Fruit fly (Drosophila melanogaster) whole organism, prepupa: Measurements from ENCODE around the gene Cyp313a3.

ENCODE experiments used
- Blimp-1 ChIP-seq: fragments of 200-800 bp; sonication (Bioruptor generic); optimal IDR thresholded peaks from 3 replicates; lab custom pipeline; 2017; ENCODE audit warnings: missing biosample characterization, missing genetic modification characterization, mild to moderate bottlenecking, moderate library complexity, missing genetic modification reagents
- CG11294 ChIP-seq: fragments of 200-800 bp; sonication (Bioruptor generic); IDR thresholded peaks from 2 replicates; pipeline ENCODE4 v1.3.6; 2022; ENCODE audit warnings: missing biosample characterization, missing genetic modification characterization
- CG11902 ChIP-seq: fragments of 200-800 bp; sonication (Bioruptor generic); optimal IDR thresholded peaks from 3 replicates; lab custom pipeline; 2016; ENCODE audit warnings: missing biosample characterization, missing genetic modification characterization
- CG15336 ChIP-seq: fragments of 200-800 bp; sonication (Bioruptor generic); IDR thresholded peaks from 2 replicates; pipeline ENCODE4 v1.3.6; 2022; ENCODE audit warnings: missing biosample characterization, missing genetic modification characterization
- CG3032 ChIP-seq: fragments of 200-800 bp; optimal IDR thresholded peaks from 2 replicates; lab custom pipeline; 2019; ENCODE audit warnings: missing biosample characterization, mild to moderate bottlenecking, missing genetic modification characterization, moderate library complexity
- CG31627 ChIP-seq: fragments of 200-800 bp; sonication (Bioruptor generic); optimal IDR thresholded peaks from 3 replicates; lab custom pipeline; 2016; ENCODE audit warnings: missing biosample characterization, missing genetic modification characterization
- CG34406 ChIP-seq: fragments of 200-800 bp; sonication (Bioruptor generic); optimal IDR thresholded peaks from 3 replicates; lab custom pipeline; 2016; ENCODE audit warnings: missing biosample characterization, missing genetic modification characterization
- CG6276 ChIP-seq: fragments of 200-800 bp; sonication (Bioruptor generic); optimal IDR thresholded peaks from 2 replicates; lab custom pipeline; 2017; ENCODE audit warnings: missing biosample characterization, mild to moderate bottlenecking, missing genetic modification characterization
- CG6792 ChIP-seq: fragments of 200-800 bp; sonication (Bioruptor generic); optimal IDR thresholded peaks from 3 replicates; lab custom pipeline; 2016; ENCODE audit warnings: missing biosample characterization, missing genetic modification characterization
- CG6808 ChIP-seq: fragments of 200-800 bp; sonication (Bioruptor generic); optimal IDR thresholded peaks from 3 replicates; lab custom pipeline; 2017; ENCODE audit warnings: missing biosample characterization, missing genetic modification characterization, mild to moderate bottlenecking, moderate library complexity, missing genetic modification reagents
- CG7368 ChIP-seq: fragments of 200-800 bp; sonication (Bioruptor generic); optimal IDR thresholded peaks from 3 replicates; lab custom pipeline; 2016; ENCODE audit warnings: missing biosample characterization, missing genetic modification characterization
- CG8119 ChIP-seq: fragments of 200-800 bp; sonication (Bioruptor generic); IDR thresholded peaks from 3 replicates; pipeline ENCODE4 v1.3.6; 2022; ENCODE audit warnings: missing biosample characterization, missing genetic modification characterization
- CG8319 ChIP-seq: fragments of 200-800 bp; sonication (Bioruptor generic); optimal IDR thresholded peaks from 3 replicates; lab custom pipeline; 2016; ENCODE audit warnings: missing biosample characterization, missing genetic modification characterization
- CG8632 ChIP-seq: fragments of 200-800 bp; sonication (Bioruptor generic); optimal IDR thresholded peaks from 3 replicates; lab custom pipeline; 2016; ENCODE audit warnings: missing biosample characterization, missing genetic modification characterization
- Eip75B ChIP-seq: fragments of 200-800 bp; sonication (Bioruptor generic); optimal IDR thresholded peaks from 3 replicates; lab custom pipeline; 2016; ENCODE audit warnings: missing biosample characterization, missing genetic modification characterization
- Eip78C ChIP-seq: fragments of 200-800 bp; sonication (Bioruptor generic); peaks from one replicate; lab custom pipeline; 2016; ENCODE audit warnings: missing biosample characterization, missing genetic modification characterization
- Eip93F ChIP-seq: fragments of 200-800 bp; sonication (Bioruptor generic); optimal IDR thresholded peaks from 2 replicates; lab custom pipeline; 2016; ENCODE audit warnings: missing biosample characterization, mild to moderate bottlenecking, missing genetic modification characterization
- Hr4 ChIP-seq: fragments of 200-800 bp; sonication (Bioruptor generic); optimal IDR thresholded peaks from 3 replicates; lab custom pipeline; 2016; ENCODE audit warnings: missing biosample characterization, missing genetic modification characterization
- Smox ChIP-seq: fragments of 200-800 bp; sonication (Bioruptor generic); optimal IDR thresholded peaks from 3 replicates; lab custom pipeline; 2016; ENCODE audit warnings: missing biosample characterization, missing genetic modification characterization
- Sox102F ChIP-seq: fragments of 200-800 bp; sonication (Bioruptor generic); optimal IDR thresholded peaks from 2 replicates; lab custom pipeline; 2016; ENCODE audit warnings: missing biosample characterization, mild to moderate bottlenecking, missing genetic modification characterization
- cyc ChIP-seq: fragments of 200-800 bp; sonication (Bioruptor generic); optimal IDR thresholded peaks from 3 replicates; lab custom pipeline; 2016; ENCODE audit warnings: missing biosample characterization, missing genetic modification characterization
- dac ChIP-seq: fragments of 200-800 bp; sonication (Bioruptor generic); optimal IDR thresholded peaks from 2 replicates; lab custom pipeline; 2017; ENCODE audit warnings: missing biosample characterization, mild to moderate bottlenecking, missing genetic modification characterization
- fd59A ChIP-seq: fragments of 200-800 bp; sonication (Bioruptor generic); optimal IDR thresholded peaks from 2 replicates; lab custom pipeline; 2017; ENCODE audit warnings: missing biosample characterization, mild to moderate bottlenecking, missing genetic modification characterization, missing genetic modification reagents
- fd85E ChIP-seq: fragments of 200-800 bp; sonication (Bioruptor generic); optimal IDR thresholded peaks from 3 replicates; lab custom pipeline; 2016; ENCODE audit warnings: missing biosample characterization, missing genetic modification characterization
- fkh ChIP-seq: fragments of 200-800 bp; sonication (Bioruptor generic); optimal IDR thresholded peaks from 3 replicates; lab custom pipeline; 2017; ENCODE audit warnings: missing biosample characterization, mild to moderate bottlenecking, missing genetic modification characterization, moderate library complexity
- lz ChIP-seq: fragments of 200-800 bp; sonication (Bioruptor generic); optimal IDR thresholded peaks from 3 replicates; lab custom pipeline; 2016; ENCODE audit warnings: missing biosample characterization, missing genetic modification characterization
- pdm3 ChIP-seq: fragments of 200-800 bp; sonication (Bioruptor generic); optimal IDR thresholded peaks from 3 replicates; lab custom pipeline; 2016; ENCODE audit warnings: missing biosample characterization, missing genetic modification characterization
- spab ChIP-seq: fragments of 200-800 bp; sonication (Bioruptor generic); optimal IDR thresholded peaks from 2 replicates; lab custom pipeline; 2017; ENCODE audit warnings: missing biosample characterization, mild to moderate bottlenecking, missing genetic modification characterization, missing genetic modification reagents
- svp ChIP-seq: fragments of 200-800 bp; sonication (Bioruptor generic); peaks from one replicate; lab custom pipeline; 2016; ENCODE audit warnings: missing biosample characterization, missing genetic modification characterization
- topi ChIP-seq: fragments of 200-800 bp; sonication (Bioruptor generic); optimal IDR thresholded peaks from 3 replicates; lab custom pipeline; 2016; ENCODE audit warnings: missing biosample characterization, missing genetic modification characterization
- vri ChIP-seq: fragments of 200-800 bp; sonication (Bioruptor generic); optimal IDR thresholded peaks from 3 replicates; lab custom pipeline; 2016; ENCODE audit warnings: missing biosample characterization, mild to moderate bottlenecking, missing genetic modification characterization

The Cyp313a3 gene

DNA sequence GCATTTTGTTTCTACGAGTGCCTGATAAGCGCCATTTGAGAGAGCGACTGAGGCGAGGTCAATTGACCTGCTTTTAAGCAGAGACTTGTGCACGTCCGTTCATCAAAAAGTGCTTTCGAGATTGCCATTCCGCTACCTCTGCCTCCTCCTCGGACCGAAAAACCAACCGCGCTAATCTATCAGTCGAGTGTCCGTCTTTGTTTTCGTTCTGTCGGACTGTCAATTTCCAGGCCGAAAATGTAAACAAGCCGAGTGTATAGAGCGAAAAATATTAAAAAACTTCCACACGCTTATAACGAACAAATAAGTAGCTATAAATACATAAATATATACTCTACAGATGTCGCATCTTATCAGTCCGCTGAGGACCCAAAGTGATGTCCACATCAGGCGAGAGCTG lies 19.9 kb upstream of the Cyp313a3 start:
- TF ChIP-seq Eip78C (GFP tag; lab: Kevin White, UChicago), result peak; percentile 58
- TF ChIP-seq dac, result no peak
- peak; percentile 100 for TF ChIP-seq svp (GFP tag; lab: Kevin White, UChicago)
- no peak for TF ChIP-seq cyc (GFP tag; lab: Kevin White, UChicago)
- TF ChIP-seq, all 60 proteins: peak for 2

DNA sequence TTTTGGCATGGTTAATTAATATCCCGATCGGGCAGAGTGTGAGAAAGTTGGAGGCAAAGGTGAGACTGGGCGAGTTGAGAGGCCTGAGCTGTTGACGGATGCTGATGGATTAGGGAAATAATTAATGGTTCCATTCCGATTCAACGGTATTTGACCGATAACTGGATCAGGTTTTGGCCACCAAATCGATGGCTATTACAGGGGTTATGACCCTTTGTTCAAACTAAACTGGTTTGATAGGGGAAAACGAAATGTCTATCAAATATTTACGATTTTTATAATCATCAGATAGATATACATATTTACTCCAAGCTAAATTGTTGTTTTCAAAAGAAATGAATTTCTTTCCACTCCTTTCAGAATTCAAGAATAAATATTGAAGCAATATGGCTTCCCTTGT lies 19.4 kb upstream of the Cyp313a3 start, which contains the start of the genes CG44037 and svp:
Gene CG44037 (plus strand): TSS at position 301 of the 400 bp plus-strand sequence.
Gene svp (plus strand): TSS at position 301 of the 400 bp plus-strand sequence.
- TF ChIP-seq pdm3 (no peak), dac (no peak)

DNA sequence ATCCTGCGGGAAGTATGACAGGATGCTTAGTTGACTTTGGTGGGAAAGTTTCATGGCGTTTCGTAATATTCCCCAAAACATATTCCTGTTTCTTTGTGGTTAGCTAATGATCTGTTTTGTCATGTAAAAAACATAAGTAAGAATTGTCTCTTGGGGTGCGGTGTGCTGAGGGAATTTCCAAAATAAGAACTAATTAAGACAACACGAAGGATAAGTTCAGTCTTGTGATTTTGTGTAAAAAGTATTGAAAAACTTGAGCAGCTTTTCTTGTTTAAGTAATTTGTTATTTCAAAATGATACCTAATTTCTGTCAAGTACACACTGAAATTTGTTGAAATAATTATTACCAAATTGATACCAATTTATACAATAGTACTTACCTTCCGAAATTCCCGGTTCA lies 14.8 kb upstream of the Cyp313a3 start, which contains the start of gene CG3942:
Gene CG3942 (plus strand): TSS at position 301 of the 400 bp plus-strand sequence.
- no peak for TF ChIP-seq Hr4
- no peak for TF ChIP-seq Smox (GFP tag; lab: Kevin White, UChicago)
- no peak for TF ChIP-seq CG6792 (GFP tag; lab: Kevin White, UChicago)
- no peak for TF ChIP-seq cyc (GFP tag; lab: Kevin White, UChicago)
- TF ChIP-seq CG15336 (GFP tag; lab: Robert Waterston, UW), result no peak
- no peak for TF ChIP-seq CG3032
- TF ChIP-seq, all 60 proteins: peak for 0

DNA sequence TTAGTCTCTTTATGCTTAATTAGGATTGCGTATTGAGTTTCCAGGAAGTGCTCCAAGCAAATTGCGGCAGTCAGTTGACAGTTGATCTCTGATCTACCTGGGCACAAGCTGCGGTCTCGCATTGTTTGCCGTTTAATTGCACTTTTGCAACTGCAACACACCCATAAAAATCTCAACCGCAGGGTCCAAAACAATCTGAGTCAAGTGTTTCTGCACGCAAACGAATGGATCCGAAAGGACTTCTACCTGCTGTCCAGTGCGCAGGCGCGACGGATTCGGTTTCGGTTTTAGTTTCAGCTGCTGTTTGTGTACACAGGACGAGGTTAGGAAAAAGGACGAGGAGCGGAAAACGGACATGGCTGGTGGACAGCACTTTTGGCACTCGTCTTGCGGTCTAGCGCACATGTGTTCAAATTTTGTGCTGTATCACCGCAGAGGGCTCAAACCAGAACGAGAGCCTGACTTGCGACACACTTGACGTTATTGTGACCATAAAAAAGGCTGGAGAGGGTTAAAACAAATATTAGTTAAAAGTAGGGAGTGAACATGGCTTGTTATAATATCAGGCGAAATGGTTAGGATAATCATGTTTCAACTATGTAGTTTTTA lies 13.5 kb upstream of the Cyp313a3 start:
- TF ChIP-seq fkh (GFP tag; lab: Kevin White, UChicago) (no peak), Sox102F (no peak), CG11294 (GFP tag; lab: Robert Waterston, UW) (no peak), CG7368 (GFP tag; lab: Kevin White, UChicago) (no peak), CG8632 (GFP tag; lab: Kevin White, UChicago) (no peak), Eip75B (GFP tag; lab: Kevin White, UChicago) (no peak), Hr4 (no peak), Blimp-1 (no peak), CG31627 (GFP tag; lab: Kevin White, UChicago) (no peak), CG34406 (GFP tag; lab: Kevin White, UChicago) (no peak), Eip93F (GFP tag; lab: Kevin White, UChicago) (no peak)

DNA sequence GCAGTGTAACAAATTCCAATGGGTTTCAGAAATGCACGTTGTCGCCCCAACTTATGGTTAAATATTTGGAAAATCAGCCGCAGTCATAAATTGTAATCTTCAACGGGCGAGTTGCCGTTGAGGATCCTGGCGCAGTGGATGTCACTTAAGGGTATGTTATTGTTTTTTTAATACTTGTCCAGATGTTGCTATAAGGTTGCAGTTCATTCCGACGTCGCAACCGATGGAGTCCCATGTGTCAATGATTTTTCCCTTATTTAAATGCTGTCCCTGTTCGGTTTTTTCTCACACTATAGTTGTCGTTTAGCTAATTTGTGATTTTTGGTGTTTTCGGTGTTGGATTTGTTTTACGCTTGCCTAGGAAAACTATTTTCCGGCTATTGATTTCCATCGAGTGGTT lies 12.5 kb upstream of the Cyp313a3 start:
- TF ChIP-seq CG8119 (GFP tag; lab: Robert Waterston, UW) (no peak), Sox102F (no peak), CG6276 (GFP tag; lab: Kevin White, UChicago) (no peak), CG6808 (GFP tag; lab: Kevin White, UChicago) (no peak), Hr4 (no peak), CG11294 (GFP tag; lab: Robert Waterston, UW) (no peak), topi (GFP tag; lab: Kevin White, UChicago) (no peak), CG8319 (GFP tag; lab: Kevin White, UChicago) (no peak), CG31627 (GFP tag; lab: Kevin White, UChicago) (no peak), lz (GFP tag; lab: Kevin White, UChicago) (no peak), CG7368 (GFP tag; lab: Kevin White, UChicago) (no peak), dac (no peak), CG11902 (GFP tag; lab: Kevin White, UChicago) (no peak), fd85E (no peak), vri (GFP tag; lab: Kevin White, UChicago) (no peak), spab (GFP tag; lab: Kevin White, UChicago) (no peak), Eip75B (GFP tag; lab: Kevin White, UChicago) (no peak)

DNA sequence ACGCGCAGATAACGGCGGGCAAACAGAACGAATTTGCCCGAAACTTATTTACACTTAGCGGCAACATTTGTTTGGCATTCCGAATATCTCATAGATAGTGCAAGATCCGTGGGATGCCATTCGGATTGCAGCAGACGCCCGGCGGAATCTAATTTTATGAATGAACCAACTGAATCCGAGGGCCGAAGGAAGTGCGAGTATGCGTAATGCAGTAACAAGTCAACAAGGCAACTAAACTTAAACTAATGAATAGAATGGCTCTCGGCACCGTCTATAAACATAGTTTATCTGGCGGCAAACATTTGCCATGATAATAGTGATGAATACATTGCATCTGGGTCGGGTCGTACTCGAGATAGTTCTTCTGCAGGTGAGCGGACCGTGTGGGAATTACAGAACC lies 11.1 kb upstream of the Cyp313a3 start:
- TF ChIP-seq fkh (GFP tag; lab: Kevin White, UChicago), result peak; percentile 73
- no peak for TF ChIP-seq fd59A (GFP tag; lab: Kevin White, UChicago)
